Fruit fly (Drosophila melanogaster) whole organism, pupa: Measurements from ENCODE around the gene Gas8.

Source experiments
- CG10348 ChIP-seq: fragments of 200-800 bp; sonication (Bioruptor generic); IDR thresholded peaks from 2 replicates; pipeline ENCODE4 v1.3.6; 2022; ENCODE audit warnings: missing biosample characterization, missing genetic modification characterization
- CG12605 ChIP-seq: fragments of 200-800 bp; sonication (Bioruptor generic); IDR thresholded peaks from 2 replicates; pipeline ENCODE4 v1.3.6; 2022; ENCODE audit warnings: missing biosample characterization, missing genetic modification characterization
- CG13204 ChIP-seq: fragments of 200-800 bp; sonication (Bioruptor generic); optimal IDR thresholded peaks from 2 replicates; lab custom pipeline; 2018; ENCODE audit warnings: missing biosample characterization, mild to moderate bottlenecking, missing genetic modification characterization, moderate library complexity
- CG14655 ChIP-seq: fragments of 200-800 bp; sonication (Bioruptor generic); optimal IDR thresholded peaks from 3 replicates; lab custom pipeline; 2017; ENCODE audit warnings: mild to moderate bottlenecking, missing biosample characterization, missing genetic modification reagents, missing genetic modification characterization
- CG15710 ChIP-seq: fragments of 200-800 bp; sonication (Bioruptor generic); optimal IDR thresholded peaks from 2 replicates; lab custom pipeline; 2018; ENCODE audit warnings: missing biosample characterization, mild to moderate bottlenecking, missing genetic modification characterization, moderate library complexity
- CG17806 ChIP-seq: fragments of 200-800 bp; sonication (Bioruptor generic); optimal IDR thresholded peaks from 2 replicates; lab custom pipeline; 2018; ENCODE audit warnings: missing biosample characterization, mild to moderate bottlenecking, missing genetic modification characterization, moderate library complexity
- CG32121 ChIP-seq: fragments of 200-800 bp; sonication (Bioruptor generic); IDR thresholded peaks from 2 replicates; pipeline ENCODE4 v1.3.6; 2022; ENCODE audit warnings: missing biosample characterization, missing genetic modification characterization
- CG34367 ChIP-seq: fragments of 200-800 bp; sonication (Bioruptor generic); optimal IDR thresholded peaks from 2 replicates; lab custom pipeline; 2018; ENCODE audit warnings: missing biosample characterization, mild to moderate bottlenecking, missing genetic modification characterization
- CG4496 ChIP-seq: fragments of 200-800 bp; sonication (Bioruptor generic); IDR thresholded peaks from 3 replicates; pipeline ENCODE4 v1.3.6; 2022; ENCODE audit warnings: missing biosample characterization, missing genetic modification characterization
- CG8159 ChIP-seq: fragments of 200-800 bp; sonication (Bioruptor generic); optimal IDR thresholded peaks from 3 replicates; lab custom pipeline; 2018; ENCODE audit warnings: missing biosample characterization, mild to moderate bottlenecking, missing genetic modification characterization, moderate library complexity
- CG8301 ChIP-seq: fragments of 200-800 bp; sonication (Bioruptor generic); optimal IDR thresholded peaks from 2 replicates; lab custom pipeline; 2018; ENCODE audit warnings: missing biosample characterization, mild to moderate bottlenecking, missing genetic modification characterization
- CG9948 ChIP-seq: fragments of 200-800 bp; sonication (Bioruptor generic); optimal IDR thresholded peaks from 2 replicates; lab custom pipeline; 2018; ENCODE audit warnings: missing biosample characterization, mild to moderate bottlenecking, missing genetic modification characterization, moderate library complexity
- D1 ChIP-seq: fragments of 200-800 bp; sonication (Bioruptor generic); optimal IDR thresholded peaks from 2 replicates; lab custom pipeline; 2018; ENCODE audit warnings: missing biosample characterization, mild to moderate bottlenecking, missing genetic modification characterization, moderate library complexity
- EcR ChIP-seq: fragments of 200-800 bp; sonication (Bioruptor generic); optimal IDR thresholded peaks from 3 replicates; lab custom pipeline; 2019; ENCODE audit warnings: missing biosample characterization, missing genetic modification characterization, mild to moderate bottlenecking, moderate library complexity, missing genetic modification reagents
- Ets98B ChIP-seq: fragments of 200-800 bp; sonication (Bioruptor generic); IDR thresholded peaks from 2 replicates; pipeline ENCODE4 v1.3.6; 2022; ENCODE audit warnings: missing biosample characterization, missing genetic modification characterization
- Pif1A ChIP-seq: fragments of 200-800 bp; sonication (Bioruptor generic); optimal IDR thresholded peaks from 3 replicates; lab custom pipeline; 2016; ENCODE audit warnings: missing biosample characterization, missing genetic modification characterization
- Pif1B ChIP-seq: fragments of 200-800 bp; sonication (Bioruptor generic); optimal IDR thresholded peaks from 3 replicates; lab custom pipeline; 2016; ENCODE audit warnings: missing biosample characterization, missing genetic modification characterization
- Snoo ChIP-seq: fragments of 200-800 bp; sonication (Bioruptor generic); optimal IDR thresholded peaks from 3 replicates; lab custom pipeline; 2017; ENCODE audit warnings: missing biosample characterization, mild to moderate bottlenecking, missing genetic modification characterization, inconsistent platforms
- fd96Ca ChIP-seq: fragments of 200-800 bp; sonication (Bioruptor generic); IDR thresholded peaks from 3 replicates; pipeline ENCODE4 v1.3.6; 2022; ENCODE audit warnings: missing biosample characterization, missing genetic modification characterization
- gl ChIP-seq: fragments of 200-800 bp; sonication (Bioruptor generic); optimal IDR thresholded peaks from 2 replicates; lab custom pipeline; 2018; ENCODE audit warnings: missing biosample characterization, mild to moderate bottlenecking, missing genetic modification characterization
- rn ChIP-seq: fragments of 200-800 bp; sonication (Bioruptor generic); IDR thresholded peaks from 2 replicates; pipeline ENCODE4 v1.3.6; 2022; ENCODE audit warnings: missing biosample characterization, missing genetic modification characterization

Gene Gas8

DNA sequence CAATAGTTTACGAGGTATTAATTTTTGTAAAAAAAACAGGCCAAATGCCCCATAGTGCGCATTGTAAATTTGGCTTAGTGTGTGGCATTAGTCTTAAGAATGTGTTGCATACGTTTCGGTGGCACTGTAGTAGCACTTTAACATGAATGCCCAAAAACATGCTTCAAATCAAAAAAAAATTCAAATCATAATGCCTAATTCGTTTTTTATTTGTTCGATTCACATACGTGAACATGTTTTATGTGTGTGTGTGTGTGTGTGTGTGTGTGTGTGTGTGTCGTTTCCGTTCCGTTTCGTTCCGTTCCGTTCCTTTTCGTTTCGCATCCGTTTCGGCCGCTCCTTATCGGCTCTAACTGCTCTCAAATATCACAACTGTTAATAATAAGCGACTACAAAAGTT, 39.1 kb downstream of the Gas8 start:
- TF ChIP-seq D1 (tag; lab: Kevin White, UChicago) = no peak
- peak; percentile 28; the same call in 1 of the 2 replicates for TF ChIP-seq CG12605 (GFP tag; lab: Robert Waterston, UW)
- no peak for TF ChIP-seq CG14655 (GFP tag; lab: Kevin White, UChicago)
- no peak for TF ChIP-seq CG34367 (tag; lab: Kevin White, UChicago)
- no peak for TF ChIP-seq CG8301 (tag; lab: Kevin White, UChicago)
- TF ChIP-seq Ets98B (GFP tag; lab: Robert Waterston, UW) = no peak
- TF ChIP-seq Pif1A (GFP tag; lab: Kevin White, UChicago) = no peak

DNA sequence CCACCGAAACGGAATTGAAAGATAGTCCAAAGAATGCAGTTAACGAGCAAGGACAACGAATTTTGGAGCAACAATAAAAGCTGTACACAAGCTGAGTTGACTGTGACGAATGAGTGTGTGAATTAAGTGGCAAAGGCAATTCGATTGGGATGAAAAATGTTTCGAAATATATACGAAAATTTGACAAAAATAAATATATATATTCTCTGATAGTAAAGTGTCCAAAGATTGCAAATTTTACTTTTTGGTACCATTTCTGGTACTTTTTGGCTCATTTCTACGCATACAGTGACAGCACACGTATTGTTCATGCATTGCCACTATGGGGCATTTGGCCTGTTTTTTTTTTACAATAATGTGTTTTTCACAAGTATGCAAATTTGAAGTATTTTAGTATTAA, 40.7 kb downstream of the Gas8 start, which contains the start of gene CG16781:
CG16781 (minus strand) TSS at position 101 of the 400 bp plus-strand sequence.
- no peak for TF ChIP-seq D1 (tag; lab: Kevin White, UChicago)
- TF ChIP-seq CG32121 = no peak
- TF ChIP-seq CG10348 (GFP tag; lab: Robert Waterston, UW) = no peak
- TF ChIP-seq Pif1B = no peak
- TF ChIP-seq CG8301 (tag; lab: Kevin White, UChicago) = no peak
- no peak for TF ChIP-seq Pif1A (GFP tag; lab: Kevin White, UChicago)
- no peak for TF ChIP-seq EcR (GFP tag; lab: Kevin White, UChicago)
- no peak for TF ChIP-seq CG15710 (tag; lab: Kevin White, UChicago)
- no peak for TF ChIP-seq CG34367 (tag; lab: Kevin White, UChicago)
- no peak for TF ChIP-seq CG17806 (tag; lab: Kevin White, UChicago)
- no peak for TF ChIP-seq Ets98B (GFP tag; lab: Robert Waterston, UW)
- no peak for TF ChIP-seq CG8159 (tag; lab: Kevin White, UChicago)

dm6 chrX:3460140-3460642, 44.5 kb downstream of the Gas8 start, which contains the start of the genes CG16782 and CG10801:
Gene CG16782 (minus strand): TSS chrX:3460240.
Gene CG10801 (plus strand): TSS chrX:3460592.
- no peak for TF ChIP-seq Ets98B (GFP tag; lab: Robert Waterston, UW)
- TF ChIP-seq CG8159 (tag; lab: Kevin White, UChicago) = no peak
- no peak for TF ChIP-seq gl
- TF ChIP-seq Pif1B = no peak
- TF ChIP-seq Snoo = no peak

DNA sequence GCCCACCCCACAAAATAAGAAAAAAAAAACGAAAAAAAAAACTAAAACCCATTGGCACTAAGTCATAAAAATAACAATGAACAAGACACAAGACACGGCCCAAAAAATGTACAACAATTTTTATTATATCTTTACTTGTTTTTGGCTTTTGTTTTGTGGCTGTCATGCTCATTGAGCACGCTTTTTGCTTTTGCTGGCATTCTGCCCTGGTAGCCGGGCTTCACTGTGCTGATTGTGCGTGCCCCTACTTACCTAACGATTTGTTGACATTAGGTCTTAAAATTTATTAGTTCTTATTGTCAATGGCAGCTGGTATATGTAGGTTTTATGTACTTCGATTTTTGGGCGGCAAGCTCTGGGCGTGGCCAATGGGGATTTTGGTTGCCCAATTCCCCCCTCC, 46.2 kb downstream of the Gas8 start:
- TF ChIP-seq CG32121 (no peak), CG17806 (tag; lab: Kevin White, UChicago) (no peak), fd96Ca (GFP tag; lab: Robert Waterston, UW) (no peak), CG34367 (tag; lab: Kevin White, UChicago) (no peak), CG10348 (GFP tag; lab: Robert Waterston, UW) (no peak), CG14655 (GFP tag; lab: Kevin White, UChicago) (no peak), Ets98B (GFP tag; lab: Robert Waterston, UW) (no peak), EcR (GFP tag; lab: Kevin White, UChicago) (no peak), CG8301 (tag; lab: Kevin White, UChicago) (no peak), CG8159 (tag; lab: Kevin White, UChicago) (no peak), rn (GFP tag; lab: Robert Waterston, UW) (no peak), CG9948 (tag; lab: Kevin White, UChicago) (no peak), Pif1A (GFP tag; lab: Kevin White, UChicago) (no peak), gl (no peak), D1 (tag; lab: Kevin White, UChicago) (no peak), CG13204 (GFP tag; lab: Kevin White, UChicago) (no peak), CG15710 (tag; lab: Kevin White, UChicago) (no peak)
- TF ChIP-seq, all 21 proteins: peak for 0

DNA sequence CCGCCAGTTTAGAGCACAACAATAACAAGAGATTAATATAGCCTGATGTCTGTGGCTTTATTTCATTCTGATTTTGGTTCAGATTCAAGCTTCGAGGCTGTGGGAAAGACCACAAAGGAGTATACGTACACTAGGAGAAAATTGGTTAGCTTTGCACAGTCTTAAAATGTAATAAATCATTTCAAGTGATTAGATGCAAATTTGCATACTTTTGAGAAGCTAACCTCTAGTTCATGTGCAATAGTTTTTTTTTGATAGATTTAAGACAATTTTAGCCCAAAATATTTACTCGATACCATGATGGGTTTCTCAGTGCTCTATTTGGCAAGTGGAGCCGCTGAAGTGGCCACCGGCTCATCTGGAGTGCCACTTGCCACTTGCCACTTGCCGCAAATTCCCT, 47.1 kb downstream of the Gas8 start:
- TF ChIP-seq CG32121 = peak; percentile 30; the same call in 1 of the 2 replicates
- TF ChIP-seq CG12605 (GFP tag; lab: Robert Waterston, UW) = no peak
- TF ChIP-seq CG13204 (GFP tag; lab: Kevin White, UChicago) = no peak
- no peak for TF ChIP-seq fd96Ca (GFP tag; lab: Robert Waterston, UW)
- TF ChIP-seq Ets98B (GFP tag; lab: Robert Waterston, UW) = peak; percentile 29; the same call in 1 of the 2 replicates
- no peak for TF ChIP-seq CG15710 (tag; lab: Kevin White, UChicago)
- TF ChIP-seq D1 (tag; lab: Kevin White, UChicago) = no peak
- TF ChIP-seq CG10348 (GFP tag; lab: Robert Waterston, UW) = no peak
- TF ChIP-seq CG4496 (GFP tag; lab: Robert Waterston, UW) = peak; percentile 49; the same call in 2 of the 3 replicates
- no peak for TF ChIP-seq Pif1A (GFP tag; lab: Kevin White, UChicago)
- peak; percentile 11 for TF ChIP-seq CG14655 (GFP tag; lab: Kevin White, UChicago)
- TF ChIP-seq, all 21 proteins: peak for 4

- TF ChIP-seq gl (no peak), CG12605 (GFP tag; lab: Robert Waterston, UW) (no peak), Pif1B (no peak), EcR (GFP tag; lab: Kevin White, UChicago) (no peak), CG14655 (GFP tag; lab: Kevin White, UChicago) (peak; percentile 55), CG13204 (GFP tag; lab: Kevin White, UChicago) (no peak), CG34367 (tag; lab: Kevin White, UChicago) (no peak), D1 (tag; lab: Kevin White, UChicago) (no peak), CG8301 (tag; lab: Kevin White, UChicago) (peak; percentile 54), CG32121 (0 out of 2 replicates have a peak, but pooled peaks have one; percentile 12), CG8159 (tag; lab: Kevin White, UChicago) (no peak)
Observed at dm6 chrX:3455431-3456001, 49.1 kb downstream of the Gas8 start.
